Worm (Caenorhabditis elegans): ENCODE measurements around the gene mua-3.
A peak's percentile ranks its signal among the peaks of the same experiment; 100 is the strongest.

The mua-3 gene

ce11 chrIII:10160385-10160784 is at the start of gene mua-3, which contains the start of gene K08E5.5:
mua-3 (plus strand) TSS chrIII:10160697.
K08E5.5 (minus strand) TSS chrIII:10160485.
- TF ChIP-seq dao-5 (tag; optimal IDR thresholded peaks at IDR 0.05) (no peak), W03F9.2 (tag; optimal IDR thresholded peaks at IDR 0.05) (no peak), him-1 (tag; optimal IDR thresholded peaks at IDR 0.05) (no peak)

- no peak for TF ChIP-seq him-1 (tag; optimal IDR thresholded peaks at IDR 0.05)
- TF ChIP-seq dao-5 (tag; optimal IDR thresholded peaks at IDR 0.05): no peak
- TF ChIP-seq W03F9.2 (tag; optimal IDR thresholded peaks at IDR 0.05): no peak
These were observed 47.5 kb upstream of the mua-3 start, which contains the start of gene vps-29 for ce11 chrIII:10112958-10113357. vps-29 (minus strand) TSS chrIII:10113058.

- TF ChIP-seq him-1 (tag; optimal IDR thresholded peaks at IDR 0.05) (no peak), dao-5 (tag; optimal IDR thresholded peaks at IDR 0.05) (no peak), W03F9.2 (tag; optimal IDR thresholded peaks at IDR 0.05) (no peak)
These were observed 45.8 kb upstream of the mua-3 start, which contains the start of the genes ZK1128.1 and mett-10 for ce11 chrIII:10114662-10115061. ZK1128.1 (minus strand) TSS chrIII:10114760. mett-10 (plus strand) TSS chrIII:10115036.

- TF ChIP-seq dao-5 (tag; optimal IDR thresholded peaks at IDR 0.05) (no peak), him-1 (tag; optimal IDR thresholded peaks at IDR 0.05) (no peak), W03F9.2 (tag; optimal IDR thresholded peaks at IDR 0.05) (no peak)
These were observed 41.7 kb upstream of the mua-3 start, which contains the start of gene ZK1128.3 for ce11 chrIII:10118818-10119217. ZK1128.3 (minus strand) TSS chrIII:10118918.

ce11 chrIII:10120076-10120831 is 40.2 kb upstream of the mua-3 start, which contains the start of the genes gtf-2H3 and ham-3:
gtf-2H3 (minus strand) TSS chrIII:10120148.
ham-3 (plus strand) TSS chrIII:10120781.
- no peak for TF ChIP-seq dao-5 (tag; optimal IDR thresholded peaks at IDR 0.05)
- TF ChIP-seq W03F9.2 (tag; optimal IDR thresholded peaks at IDR 0.05): peak; percentile 24
- no peak for TF ChIP-seq him-1 (tag; optimal IDR thresholded peaks at IDR 0.05)

ce11 chrIII:10123586-10124233 is 36.8 kb upstream of the mua-3 start, which contains the start of gene ttll-4:
ttll-4 (plus strand) TSS chrIII:10124183.
- TF ChIP-seq dao-5 (tag; optimal IDR thresholded peaks at IDR 0.05): no peak
- TF ChIP-seq him-1 (tag; optimal IDR thresholded peaks at IDR 0.05): peak; percentile 38

ce11 chrIII:10126375-10126774 is 34.1 kb upstream of the mua-3 start:
- no peak for TF ChIP-seq him-1 (tag; optimal IDR thresholded peaks at IDR 0.05)
- no peak for TF ChIP-seq dao-5 (tag; optimal IDR thresholded peaks at IDR 0.05)
- TF ChIP-seq W03F9.2 (tag; optimal IDR thresholded peaks at IDR 0.05): no peak

ce11 chrIII:10132495-10133450 is 27.7 kb upstream of the mua-3 start:
- no peak for TF ChIP-seq dao-5 (tag; optimal IDR thresholded peaks at IDR 0.05)
- TF ChIP-seq him-1 (tag; optimal IDR thresholded peaks at IDR 0.05): no peak
- no peak for TF ChIP-seq W03F9.2 (tag; optimal IDR thresholded peaks at IDR 0.05)

- TF ChIP-seq W03F9.2 (tag; optimal IDR thresholded peaks at IDR 0.05) (no peak), him-1 (tag; optimal IDR thresholded peaks at IDR 0.05) (no peak), dao-5 (tag; optimal IDR thresholded peaks at IDR 0.05) (no peak)
These were observed 26.0 kb upstream of the mua-3 start for ce11 chrIII:10134517-10134916.

- no peak for TF ChIP-seq dao-5 (tag; optimal IDR thresholded peaks at IDR 0.05)
- TF ChIP-seq him-1 (tag; optimal IDR thresholded peaks at IDR 0.05): no peak
- TF ChIP-seq W03F9.2 (tag; optimal IDR thresholded peaks at IDR 0.05): no peak
These were observed 23.7 kb upstream of the mua-3 start, which contains the start of gene ZK1128.7 for ce11 chrIII:10136778-10137177. ZK1128.7 (plus strand) TSS chrIII:10137006.

- TF ChIP-seq dao-5 (tag; optimal IDR thresholded peaks at IDR 0.05) (no peak), W03F9.2 (tag; optimal IDR thresholded peaks at IDR 0.05) (no peak), him-1 (tag; optimal IDR thresholded peaks at IDR 0.05) (no peak)
These were observed 19.8 kb upstream of the mua-3 start, which contains the start of gene K08E5.6 for ce11 chrIII:10140732-10141131. K08E5.6 (plus strand) TSS chrIII:10141032.

- no peak for TF ChIP-seq dao-5 (tag; optimal IDR thresholded peaks at IDR 0.05)
- no peak for TF ChIP-seq him-1 (tag; optimal IDR thresholded peaks at IDR 0.05)
- TF ChIP-seq W03F9.2 (tag; optimal IDR thresholded peaks at IDR 0.05): no peak
These were observed 13.8 kb upstream of the mua-3 start, which contains the start of gene K08E5.1 for ce11 chrIII:10146701-10147100. K08E5.1 (minus strand) TSS chrIII:10146801.

ce11 chrIII:10149910-10150309 is 10.6 kb upstream of the mua-3 start:
- TF ChIP-seq him-1 (tag; optimal IDR thresholded peaks at IDR 0.05) (no peak), dao-5 (tag; optimal IDR thresholded peaks at IDR 0.05) (no peak), W03F9.2 (tag; optimal IDR thresholded peaks at IDR 0.05) (no peak)
